Worm (Caenorhabditis elegans) whole organism, L1 larva: ENCODE data around the gene skat-1.

Experiments
- F16B12.6 ChIP-seq: fragments of 150-350 bp; optimal IDR thresholded peaks from 2 replicates; lab custom pipeline; 2014; ENCODE audit warnings: missing biosample characterization, missing genetic modification characterization
- Y116A8C.19 ChIP-seq: sonication (generic microtip); optimal IDR thresholded peaks from 2 replicates; lab custom pipeline; 2016; ENCODE audit warnings: missing compliant biosample characterization, missing genetic modification characterization, borderline replicate concordance
- aha-1 ChIP-seq: fragments of 150-350 bp; optimal IDR thresholded peaks from 2 replicates; lab custom pipeline; 2014; ENCODE audit warnings: missing biosample characterization, missing genetic modification characterization
- alr-1 ChIP-seq: fragments of 200-800 bp; sonication (Bioruptor generic); optimal IDR thresholded peaks from 2 replicates; lab custom pipeline; 2018; ENCODE audit warnings: borderline replicate concordance, mild to moderate bottlenecking, missing genetic modification characterization, missing compliant biosample characterization
- aly-2 ChIP-seq: fragments of 150-350 bp; optimal IDR thresholded peaks from 2 replicates; lab custom pipeline; 2014; ENCODE audit warnings: missing biosample characterization, missing genetic modification characterization
- blmp-1 ChIP-seq: fragments of 150-350 bp; optimal IDR thresholded peaks from 2 replicates; lab custom pipeline; 2014; ENCODE audit warnings: missing biosample characterization, missing genetic modification characterization
- ceh-63 ChIP-seq: fragments of 200-800 bp; sonication (Bioruptor generic); optimal IDR thresholded peaks from 2 replicates; lab custom pipeline; 2018; ENCODE audit warnings: mild to moderate bottlenecking, missing genetic modification characterization, missing compliant biosample characterization
- ceh-82 ChIP-seq, 3 experiments: fragments of 150-350 bp in 1 of 3; sonication (generic microtip) in 2 of 3; optimal IDR thresholded peaks; 2 replicates each; lab custom pipeline; 2014 to 2017; ENCODE audit warnings: missing biosample characterization in 3 of 3, missing genetic modification characterization in 3 of 3
- ceh-88 ChIP-seq: fragments of 200-800 bp; sonication (Bioruptor generic); IDR thresholded peaks from 2 replicates; pipeline ENCODE4 v1.3.6; 2022; ENCODE audit warnings: missing genetic modification characterization, missing compliant biosample characterization
- dpl-1 ChIP-seq, 3 experiments: fragments of 150-350 bp in 2 of 3; sonication (generic microtip) in 1 of 3; optimal IDR thresholded peaks; 2 replicates each; lab custom pipeline; 2014 to 2017; ENCODE audit warnings: missing biosample characterization in 3 of 3, missing genetic modification characterization in 3 of 3, missing genetic modification reagents in 3 of 3
- dsc-1 ChIP-seq: sonication (generic microtip); optimal IDR thresholded peaks from 2 replicates; lab custom pipeline; 2016; ENCODE audit warnings: mild to moderate bottlenecking, missing genetic modification characterization, missing compliant biosample characterization
- efl-1 ChIP-seq, 4 experiments: fragments of 150-350 bp; optimal IDR thresholded peaks in 3 of 4; peaks in 1 of 4; 1 replicate in 1 of 4; 2 replicates in 3 of 4; lab custom pipeline; 2014; ENCODE audit warnings: missing biosample characterization in 2 of 4, missing genetic modification characterization in 2 of 4, missing genetic modification reagents in 2 of 4
- efl-3 ChIP-seq: fragments of 200-800 bp; sonication (Bioruptor generic); optimal IDR thresholded peaks from 2 replicates; lab custom pipeline; 2018; ENCODE audit warnings: mild to moderate bottlenecking, missing genetic modification characterization, missing compliant biosample characterization
- elt-2 ChIP-seq: sonication (generic microtip); optimal IDR thresholded peaks from 2 replicates; lab custom pipeline; 2016; ENCODE audit warnings: missing genetic modification characterization, mild to moderate bottlenecking, inconsistent platforms, missing compliant biosample characterization, missing genetic modification reagents
- elt-3 ChIP-seq, 6 experiments: fragments of 150-350 bp in 1 of 6; sonication (generic microtip); optimal IDR thresholded peaks; 2 replicates each; lab custom pipeline; 2017 to 2018; ENCODE audit warnings: missing biosample characterization in 6 of 6, missing genetic modification characterization in 6 of 6, inconsistent platforms in 1 of 6
- ets-5 ChIP-seq: fragments of 200-800 bp; sonication (Bioruptor generic); IDR thresholded peaks from 2 replicates; pipeline ENCODE4 v1.3.6; 2022; ENCODE audit warnings: missing genetic modification characterization, missing compliant biosample characterization
- fkh-8 ChIP-seq: sonication (generic microtip); optimal IDR thresholded peaks from 2 replicates; lab custom pipeline; 2016; ENCODE audit warnings: mild to moderate bottlenecking, missing genetic modification characterization, missing compliant biosample characterization
- lin-14 ChIP-seq: fragments of 200-800 bp; sonication (Bioruptor generic); optimal IDR thresholded peaks from 2 replicates; lab custom pipeline; 2018; ENCODE audit warnings: mild to moderate bottlenecking, missing genetic modification characterization, moderate library complexity, missing compliant biosample characterization
- lin-35 ChIP-seq, 2 experiments: fragments of 150-350 bp; optimal IDR thresholded peaks; 2 replicates each; lab custom pipeline; 2014; ENCODE audit warnings: missing biosample characterization in 2 of 2, missing genetic modification characterization in 2 of 2, missing genetic modification reagents in 2 of 2
- lir-3 ChIP-seq: sonication (generic microtip); optimal IDR thresholded peaks from 2 replicates; lab custom pipeline; 2016; ENCODE audit warnings: mild to moderate bottlenecking, missing genetic modification characterization, moderate library complexity, missing compliant biosample characterization; ENCODE audit not compliant: poor library complexity
- lsy-2 ChIP-seq, 2 experiments: fragments of 150-350 bp; optimal IDR thresholded peaks; 2 replicates each; lab custom pipeline; 2014; ENCODE audit warnings: missing biosample characterization in 2 of 2, missing genetic modification characterization in 2 of 2
- mdl-1 ChIP-seq, 2 experiments: fragments of 150-350 bp; optimal IDR thresholded peaks; 2 replicates each; lab custom pipeline; 2014 to 2017; ENCODE audit warnings: missing biosample characterization in 2 of 2, missing genetic modification characterization in 2 of 2, inconsistent platforms in 1 of 2
- mep-1 ChIP-seq: fragments of 150-350 bp; optimal IDR thresholded peaks from 2 replicates; lab custom pipeline; 2014; ENCODE audit warnings: missing biosample characterization, missing genetic modification characterization
- nhr-11 ChIP-seq: fragments of 150-350 bp; optimal IDR thresholded peaks from 2 replicates; lab custom pipeline; 2014; ENCODE audit warnings: missing biosample characterization, missing genetic modification characterization
- nhr-20 ChIP-seq: sonication (generic microtip); optimal IDR thresholded peaks from 2 replicates; lab custom pipeline; 2016; ENCODE audit warnings: mild to moderate bottlenecking, missing genetic modification characterization, missing compliant biosample characterization
- nhr-237 ChIP-seq: fragments of 150-350 bp; optimal IDR thresholded peaks from 2 replicates; lab custom pipeline; 2014; ENCODE audit warnings: missing biosample characterization, missing genetic modification characterization
- nhr-71 ChIP-seq: sonication (generic microtip); optimal IDR thresholded peaks from 2 replicates; lab custom pipeline; 2016; ENCODE audit warnings: mild to moderate bottlenecking, missing genetic modification characterization, moderate library complexity, missing compliant biosample characterization
- nhr-85 ChIP-seq: sonication (generic microtip); peaks from one replicate; lab custom pipeline; 2016; ENCODE audit warnings: missing genetic modification characterization, inconsistent platforms, missing compliant biosample characterization
- nhr-90 ChIP-seq: sonication (generic microtip); optimal IDR thresholded peaks from 2 replicates; lab custom pipeline; 2016; ENCODE audit warnings: mild to moderate bottlenecking, missing genetic modification characterization, missing compliant biosample characterization; ENCODE audit not compliant: poor library complexity
- snu-23 ChIP-seq: sonication (generic microtip); optimal IDR thresholded peaks from 2 replicates; lab custom pipeline; 2016; ENCODE audit warnings: missing genetic modification characterization, missing compliant biosample characterization
- tbx-2 ChIP-seq: sonication (generic microtip); optimal IDR thresholded peaks from 2 replicates; lab custom pipeline; 2016; ENCODE audit warnings: missing genetic modification characterization, missing compliant biosample characterization
- xbp-1 ChIP-seq: sonication (generic microtip); optimal IDR thresholded peaks from 2 replicates; lab custom pipeline; 2016; ENCODE audit warnings: missing genetic modification characterization, missing compliant biosample characterization
- zag-1 ChIP-seq: fragments of 150-350 bp; optimal IDR thresholded peaks from 2 replicates; lab custom pipeline; 2014; ENCODE audit warnings: missing biosample characterization, missing genetic modification characterization
- zip-4 ChIP-seq: fragments of 200-800 bp; sonication (Bioruptor generic); optimal IDR thresholded peaks from 2 replicates; lab custom pipeline; 2018; ENCODE audit warnings: mild to moderate bottlenecking, missing genetic modification characterization, moderate library complexity, missing compliant biosample characterization
- ztf-11 ChIP-seq, 2 experiments: sonication (generic microtip); optimal IDR thresholded peaks; 2 replicates each; lab custom pipeline; 2016 to 2017; ENCODE audit warnings: missing genetic modification characterization in 2 of 2, missing biosample characterization in 1 of 2, missing compliant biosample characterization in 1 of 2

skat-1 gene

ce11 chrIII:8986872-8987271 lies 9.7 kb downstream of the skat-1 start (continued):
- TF ChIP-seq nhr-11 (tag; lab: Kevin White, UChicago), result no peak
- TF ChIP-seq lsy-2 (tag; optimal IDR thresholded peaks at IDR 0.05; lab: Kevin White, UChicago), result peak in 1 of 2 experiments; percentile 41
- peak; percentile 85 for TF ChIP-seq blmp-1
- no peak for TF ChIP-seq zip-4 (GFP tag; lab: Kevin White, UChicago)
- TF ChIP-seq ceh-88 (GFP tag; lab: Robert Waterston, UW), result no peak
- TF ChIP-seq efl-3 (GFP tag; lab: Kevin White, UChicago), result no peak
- TF ChIP-seq mdl-1 (tag; optimal IDR thresholded peaks at IDR 0.05; lab: Kevin White, UChicago), result peak in 1 of 2 experiments; percentile 55
- TF ChIP-seq, all 84 proteins: peak for 17

ce11 chrIII:8985965-8986364 lies 10.6 kb downstream of the skat-1 start:
- peak in 1 of 2 experiments; percentile 54 for TF ChIP-seq lin-35 (GFP tag; optimal IDR thresholded peaks at IDR 0.05; lab: Kevin White, UChicago)
- TF ChIP-seq nhr-90 (tag; lab: Kevin White, UChicago), result peak; percentile 31
- no peak for TF ChIP-seq aha-1 (tag; lab: Kevin White, UChicago)
- peak; percentile 41 for TF ChIP-seq elt-2 (tag; lab: Kevin White, UChicago)
- peak; percentile 49 for TF ChIP-seq nhr-85 (tag; lab: Kevin White, UChicago)
- TF ChIP-seq snu-23 (GFP tag; lab: Kevin White, UChicago), result peak; percentile 13
- TF ChIP-seq efl-3 (GFP tag; lab: Kevin White, UChicago), result no peak
- no peak for TF ChIP-seq nhr-11 (tag; lab: Kevin White, UChicago)
- TF ChIP-seq tbx-2, result peak; percentile 42
- TF ChIP-seq dsc-1 (tag; lab: Kevin White, UChicago), result peak; percentile 4
- peak; percentile 61 for TF ChIP-seq lin-14 (GFP tag; lab: Kevin White, UChicago)
- no peak for TF ChIP-seq efl-1 (optimal IDR thresholded peaks at IDR 0.05; lab: Kevin White, UChicago)
- peak in 1 of 2 experiments; percentile 76 for TF ChIP-seq efl-1 (GFP tag; optimal IDR thresholded peaks at IDR 0.05 in 1 of 2; lab: Kevin White, UChicago)
- TF ChIP-seq elt-3 (tag; optimal IDR thresholded peaks at IDR 0.05; lab: Kevin White, UChicago), result peak in 1 of 6 experiments; percentile 62
- TF ChIP-seq blmp-1, result peak; percentile 92
- peak; percentile 16 for TF ChIP-seq fkh-8 (tag; lab: Kevin White, UChicago)
- TF ChIP-seq nhr-20 (tag; lab: Kevin White, UChicago), result peak; percentile 8
- peak; percentile 10 for TF ChIP-seq nhr-71 (tag; lab: Kevin White, UChicago)
- TF ChIP-seq dpl-1 (GFP tag; optimal IDR thresholded peaks at IDR 0.05; lab: Kevin White, UChicago), result no peak
- peak in 1 of 2 experiments; percentile 44 for TF ChIP-seq mdl-1 (tag; optimal IDR thresholded peaks at IDR 0.05; lab: Kevin White, UChicago)
- TF ChIP-seq mep-1, result no peak
- TF ChIP-seq ztf-11 (tag; optimal IDR thresholded peaks at IDR 0.05; lab: Kevin White, UChicago), result no peak
- no peak for TF ChIP-seq zip-4 (GFP tag; lab: Kevin White, UChicago)
- TF ChIP-seq aly-2 (tag; lab: Kevin White, UChicago), result no peak

DNA sequence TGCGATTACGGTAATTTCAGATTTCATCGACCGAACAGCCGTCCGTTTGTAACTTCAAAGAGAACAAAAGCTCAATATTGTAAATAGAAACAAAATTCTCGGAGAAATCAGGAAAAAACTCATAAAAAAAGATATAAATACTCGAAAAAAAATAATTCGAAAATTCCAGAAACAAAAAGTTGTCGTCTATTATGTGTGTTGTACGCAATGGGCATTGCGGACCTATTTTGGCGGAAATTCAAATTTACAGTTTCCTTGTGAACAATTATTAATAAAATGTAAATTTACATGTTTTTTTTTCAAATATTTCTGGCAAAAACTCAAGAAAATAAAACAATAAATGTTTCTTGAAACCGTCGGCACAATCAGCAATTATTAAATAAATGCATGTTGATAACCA lies 11.1 kb downstream of the skat-1 start:
- no peak for TF ChIP-seq tbx-2
- no peak for TF ChIP-seq nhr-237 (tag; lab: Kevin White, UChicago)
- no peak for TF ChIP-seq Y116A8C.19
- TF ChIP-seq zag-1, result no peak
- no peak for TF ChIP-seq ets-5 (GFP tag; lab: Robert Waterston, UW)
- TF ChIP-seq elt-2 (tag; lab: Kevin White, UChicago), result no peak
- TF ChIP-seq lin-35 (GFP tag; optimal IDR thresholded peaks at IDR 0.05; lab: Kevin White, UChicago), result peak in 1 of 2 experiments; percentile 11
- TF ChIP-seq xbp-1 (tag; lab: Kevin White, UChicago), result no peak
- TF ChIP-seq ceh-63 (GFP tag; lab: Kevin White, UChicago), result no peak
- no peak for TF ChIP-seq nhr-71 (tag; lab: Kevin White, UChicago)
- TF ChIP-seq ceh-82 (tag; optimal IDR thresholded peaks at IDR 0.05; lab: Kevin White, UChicago), result no peak
- no peak for TF ChIP-seq efl-1 (optimal IDR thresholded peaks at IDR 0.05; lab: Kevin White, UChicago)
- TF ChIP-seq efl-1 (GFP tag; optimal IDR thresholded peaks at IDR 0.05 in 1 of 2; lab: Kevin White, UChicago), result peak in 1 of 2 experiments; percentile 41
- TF ChIP-seq F16B12.6 (tag; lab: Kevin White, UChicago), result peak; percentile 5
- TF ChIP-seq alr-1 (tag; lab: Kevin White, UChicago), result no peak
- no peak for TF ChIP-seq lir-3 (tag; lab: Kevin White, UChicago)
- peak in 1 of 3 experiments; percentile 40 for TF ChIP-seq dpl-1 (GFP tag; optimal IDR thresholded peaks at IDR 0.05; lab: Kevin White, UChicago)
